Worm (Caenorhabditis elegans) whole organism, late embryonic: ENCODE data around the gene ZK328.6.

Source experiments
- ama-1 ChIP-seq: fragments of 150-350 bp; optimal IDR thresholded peaks from 2 replicates; lab custom pipeline; 2014
- ceh-22 ChIP-seq: sonication (generic microtip); optimal IDR thresholded peaks from 2 replicates; lab custom pipeline; 2017; ENCODE audit warnings: missing biosample characterization, missing genetic modification characterization
- fkh-10 ChIP-seq: fragments of 150-350 bp; optimal IDR thresholded peaks from 2 replicates; lab custom pipeline; 2014; ENCODE audit warnings: missing biosample characterization, missing genetic modification reagents, missing genetic modification characterization
- nfya-1 ChIP-seq: sonication (generic microtip); optimal IDR thresholded peaks from 2 replicates; lab custom pipeline; 2017; ENCODE audit warnings: missing genetic modification characterization, mild to moderate bottlenecking, missing compliant biosample characterization, antibody characterized with exemption, moderate library complexity
- nhr-11 ChIP-seq: fragments of 150-350 bp; optimal IDR thresholded peaks from 2 replicates; lab custom pipeline; 2014; ENCODE audit warnings: missing biosample characterization, missing genetic modification characterization
- pqm-1 ChIP-seq: sonication (generic microtip); optimal IDR thresholded peaks from 2 replicates; lab custom pipeline; 2016; ENCODE audit warnings: missing genetic modification characterization, missing compliant biosample characterization
- sox-2 ChIP-seq: fragments of 200-800 bp; sonication (Bioruptor generic); IDR thresholded peaks from 2 replicates; pipeline ENCODE4 v1.3.6; 2022; ENCODE audit warnings: missing genetic modification reagents, missing genetic modification characterization, missing compliant biosample characterization
- sox-4 ChIP-seq: sonication (generic microtip); optimal IDR thresholded peaks from 2 replicates; lab custom pipeline; 2017; ENCODE audit warnings: mild to moderate bottlenecking, missing genetic modification characterization, inconsistent platforms, missing compliant biosample characterization
- tbx-7 ChIP-seq: sonication (generic microtip); optimal IDR thresholded peaks from 2 replicates; lab custom pipeline; 2016; ENCODE audit warnings: missing genotype, missing genetic modification characterization, missing compliant biosample characterization
- ttx-3 ChIP-seq: sonication (generic microtip); optimal IDR thresholded peaks from 2 replicates; lab custom pipeline; 2016; ENCODE audit warnings: missing genetic modification reagents, missing genetic modification characterization, missing compliant biosample characterization
- unc-86 ChIP-seq: sonication (generic microtip); optimal IDR thresholded peaks from 2 replicates; lab custom pipeline; 2016; ENCODE audit warnings: missing genetic modification characterization, missing compliant biosample characterization
- ztf-16 ChIP-seq: sonication (generic microtip); optimal IDR thresholded peaks from 2 replicates; lab custom pipeline; 2017; ENCODE audit warnings: missing genetic modification characterization, missing compliant biosample characterization

DNA sequence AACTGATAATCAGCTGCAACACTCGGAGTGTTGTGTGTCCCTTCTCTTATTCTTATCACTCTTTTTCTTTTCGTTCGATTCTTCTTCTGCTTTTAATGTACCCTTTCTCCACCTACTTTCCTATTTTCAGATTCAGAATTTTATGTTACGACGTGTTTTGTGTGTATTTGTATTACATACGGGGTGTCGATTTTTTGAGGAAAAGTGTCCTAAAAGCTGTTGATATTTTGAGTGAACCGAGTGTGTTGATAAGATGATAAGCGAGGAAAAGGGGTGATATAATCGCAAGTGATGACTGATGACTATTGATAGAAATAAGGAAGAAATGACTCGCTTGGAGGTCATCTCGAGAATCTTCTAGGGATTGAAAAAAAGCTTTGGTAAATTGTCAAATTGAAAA is 49.0 kb downstream of the ZK328.6 start:
- TF ChIP-seq unc-86 (tag; lab: Kevin White, UChicago) (no peak), nfya-1 (tag; lab: Kevin White, UChicago) (no peak), nhr-11 (no peak), fkh-10 (GFP tag; lab: Kevin White, UChicago) (no peak), ama-1 (no peak), ceh-22 (tag; lab: Kevin White, UChicago) (no peak), pqm-1 (tag; lab: Kevin White, UChicago) (no peak), ztf-16 (tag; lab: Kevin White, UChicago) (no peak), sox-4 (no peak), tbx-7 (tag; lab: Kevin White, UChicago) (no peak), sox-2 (no peak), ttx-3 (tag; lab: Kevin White, UChicago) (no peak)
